Worm (Caenorhabditis elegans) whole organism, L1 larva: ENCODE data around the gene F46B6.13.

Experiments
- C04F5.9 ChIP-seq: sonication (generic microtip); optimal IDR thresholded peaks from 2 replicates; lab custom pipeline; 2016; ENCODE audit warnings: missing genetic modification characterization, missing compliant biosample characterization
- ceh-88 ChIP-seq: fragments of 200-800 bp; sonication (Bioruptor generic); IDR thresholded peaks from 2 replicates; pipeline ENCODE4 v1.3.6; 2022; ENCODE audit warnings: missing genetic modification characterization, missing compliant biosample characterization
- efl-1 ChIP-seq, 4 experiments: fragments of 150-350 bp; optimal IDR thresholded peaks in 3 of 4; peaks in 1 of 4; 1 replicate in 1 of 4; 2 replicates in 3 of 4; lab custom pipeline; 2014; ENCODE audit warnings: missing biosample characterization in 2 of 4, missing genetic modification characterization in 2 of 4, missing genetic modification reagents in 2 of 4
- egl-27 ChIP-seq, 2 experiments: fragments of 150-350 bp in 1 of 2; sonication (generic microtip); optimal IDR thresholded peaks; 3 replicates each; lab custom pipeline; 2017 to 2018; ENCODE audit warnings: missing biosample characterization in 2 of 2, missing genetic modification characterization in 2 of 2, missing genetic modification reagents in 2 of 2
- irx-1 ChIP-seq: sonication (generic microtip); optimal IDR thresholded peaks from 2 replicates; lab custom pipeline; 2016; ENCODE audit warnings: missing genetic modification characterization, missing compliant biosample characterization
- lin-15B ChIP-seq: fragments of 150-350 bp; sonication (generic microtip); optimal IDR thresholded peaks from 3 replicates; lab custom pipeline; 2014; ENCODE audit warnings: missing biosample characterization, missing genetic modification characterization
- lin-39 ChIP-seq: fragments of 150-350 bp; optimal IDR thresholded peaks from 2 replicates; lab custom pipeline; 2014; ENCODE audit warnings: missing biosample characterization, missing genetic modification reagents, missing genetic modification characterization
- nhr-47 ChIP-seq: sonication (generic microtip); optimal IDR thresholded peaks from 2 replicates; lab custom pipeline; 2016; ENCODE audit warnings: mild to moderate bottlenecking, missing genetic modification characterization, moderate library complexity, missing compliant biosample characterization
- pqm-1 ChIP-seq: sonication (generic microtip); optimal IDR thresholded peaks from 3 replicates; lab custom pipeline; 2017; ENCODE audit warnings: missing biosample characterization, missing genetic modification characterization
- skn-1 ChIP-seq: fragments of 150-350 bp; optimal IDR thresholded peaks from 2 replicates; lab custom pipeline; 2014; ENCODE audit warnings: missing biosample characterization, missing genetic modification characterization
- sptf-1 ChIP-seq: fragments of 150-350 bp; optimal IDR thresholded peaks from 2 replicates; lab custom pipeline; 2014; ENCODE audit warnings: missing biosample characterization, missing genetic modification characterization
- unc-30 ChIP-seq: sonication (generic microtip); optimal IDR thresholded peaks from 2 replicates; lab custom pipeline; 2017; ENCODE audit warnings: missing biosample characterization, missing genetic modification characterization
- vab-15 ChIP-seq: sonication (generic microtip); optimal IDR thresholded peaks from 2 replicates; lab custom pipeline; 2017; ENCODE audit warnings: missing genotype, mild to moderate bottlenecking, missing genetic modification characterization, missing compliant biosample characterization

Gene F46B6.13

ce11 chrV:9753554-9753953 is 45.4 kb downstream of the F46B6.13 start:
- TF ChIP-seq C04F5.9 (tag; lab: Kevin White, UChicago) (no peak), efl-1 (optimal IDR thresholded peaks at IDR 0.05; lab: Kevin White, UChicago) (no peak), efl-1 (GFP tag; optimal IDR thresholded peaks at IDR 0.05 in 1 of 2; lab: Kevin White, UChicago) (peak in 1 of 2 experiments; percentile 84)
- TF ChIP-seq, all 84 proteins: peak for 1

DNA sequence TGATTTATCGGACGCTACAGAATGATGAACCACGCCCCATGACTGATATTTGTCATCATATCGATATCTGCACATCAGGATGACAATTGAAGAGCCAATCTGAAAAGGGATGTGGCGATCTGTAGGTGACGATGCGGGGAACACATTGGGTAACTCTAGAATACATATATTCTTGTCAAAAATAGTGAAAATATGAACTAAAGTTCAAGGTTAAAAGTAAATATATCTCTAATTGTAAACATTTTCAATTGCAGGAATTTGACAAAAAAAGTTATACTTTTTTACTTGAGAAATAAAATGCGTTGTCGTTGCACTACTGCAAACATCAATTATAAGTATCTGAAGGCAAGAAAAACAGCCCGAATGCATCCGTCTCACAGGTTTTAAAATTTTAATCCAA is 46.1 kb downstream of the F46B6.13 start, which contains the start of gene F58E6.6:
Gene F58E6.6 (minus strand): TSS at position 101 of the 400 bp plus-strand sequence.
- no peak for TF ChIP-seq egl-27 (tag; optimal IDR thresholded peaks at IDR 0.05; lab: Kevin White, UChicago)

DNA sequence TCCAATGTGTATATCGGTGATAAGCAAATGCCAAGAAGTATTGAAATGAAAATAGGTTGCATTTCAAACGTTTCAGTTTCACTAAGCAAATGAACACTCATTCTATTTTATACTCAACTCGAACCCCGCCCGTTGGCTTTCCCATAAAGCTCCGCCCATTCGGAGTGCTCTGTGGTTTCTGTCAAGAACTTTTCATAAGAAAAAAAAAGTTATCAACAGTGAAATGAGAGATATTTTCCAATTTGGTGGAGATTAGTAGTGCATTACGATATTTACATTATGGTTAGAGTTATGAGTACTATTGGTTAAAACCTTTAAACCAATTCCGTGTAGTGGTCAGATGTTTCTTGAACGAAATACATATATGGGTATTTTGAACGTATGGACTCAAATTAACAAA is 48.7 kb downstream of the F46B6.13 start, which contains the start of gene F58E6.4:
Gene F58E6.4 (minus strand): TSS at position 101 of the 400 bp plus-strand sequence.
- no peak for TF ChIP-seq lin-15B (tag; lab: Kevin White, UChicago)
- no peak for TF ChIP-seq skn-1
- TF ChIP-seq lin-39 (tag; lab: Kevin White, UChicago), result no peak
- TF ChIP-seq efl-1 (optimal IDR thresholded peaks at IDR 0.05; lab: Kevin White, UChicago), result no peak
- TF ChIP-seq efl-1 (GFP tag; optimal IDR thresholded peaks at IDR 0.05 in 1 of 2; lab: Kevin White, UChicago), result no peak
- TF ChIP-seq unc-30, result no peak
- TF ChIP-seq nhr-47 (tag; lab: Kevin White, UChicago), result no peak
- no peak for TF ChIP-seq pqm-1
- no peak for TF ChIP-seq sptf-1 (tag; lab: Kevin White, UChicago)
- TF ChIP-seq irx-1 (tag; lab: Kevin White, UChicago), result no peak
- TF ChIP-seq ceh-88 (GFP tag; lab: Robert Waterston, UW), result no peak
- TF ChIP-seq vab-15, result no peak
